Worm (Caenorhabditis elegans) whole organism, early embryonic: ENCODE results near the gene smf-2.

Experiments used
- B0310.2 ChIP-seq: sonication (generic microtip); optimal IDR thresholded peaks from 2 replicates; lab custom pipeline; 2016; ENCODE audit warnings: mild to moderate bottlenecking, missing genetic modification characterization, missing compliant biosample characterization
- aly-1 ChIP-seq: sonication (generic microtip); optimal IDR thresholded peaks from 2 replicates; lab custom pipeline; 2016; ENCODE audit warnings: missing genetic modification characterization, missing compliant biosample characterization
- ama-1 ChIP-seq: fragments of 150-350 bp; optimal IDR thresholded peaks from 2 replicates; lab custom pipeline; 2014
- hmbx-1 ChIP-seq: sonication (generic microtip); optimal IDR thresholded peaks from 2 replicates; lab custom pipeline; 2016; ENCODE audit warnings: mild to moderate bottlenecking, missing genetic modification characterization, missing compliant biosample characterization
- hmg-4 ChIP-seq: fragments of 200-800 bp; sonication (Bioruptor generic); optimal IDR thresholded peaks from 2 replicates; lab custom pipeline; 2018; ENCODE audit warnings: mild to moderate bottlenecking, missing genetic modification characterization, missing compliant biosample characterization
- hnd-1 ChIP-seq: sonication (generic microtip); optimal IDR thresholded peaks from 2 replicates; lab custom pipeline; 2016; ENCODE audit warnings: missing genetic modification characterization, missing compliant biosample characterization
- sea-1 ChIP-seq: fragments of 200-800 bp; sonication (Bioruptor generic); conservative IDR thresholded peaks from 2 replicates; pipeline ENCODE4 v1.3.6; 2022; ENCODE audit warnings: missing genetic modification characterization, missing compliant biosample characterization
- tbx-37 ChIP-seq: fragments of 200-800 bp; sonication (Bioruptor generic); conservative IDR thresholded peaks from 2 replicates; pipeline ENCODE4 v1.3.6; 2022; ENCODE audit warnings: missing genetic modification reagents, missing genetic modification characterization, missing compliant biosample characterization

- TF ChIP-seq ama-1 (lab: Kevin White, UChicago) = no peak
- TF ChIP-seq B0310.2 (tag; lab: Kevin White, UChicago) = no peak
- TF ChIP-seq hnd-1 (tag; lab: Kevin White, UChicago) = no peak
- TF ChIP-seq sea-1 = no peak
- no peak for TF ChIP-seq aly-1 (tag; lab: Kevin White, UChicago)
- TF ChIP-seq hmg-4 (GFP tag; lab: Kevin White, UChicago) = no peak
- TF ChIP-seq tbx-37 = no peak
- TF ChIP-seq hmbx-1 (tag; lab: Kevin White, UChicago) = no peak
Measured at ce11 chrX:6749124-6749822, 30.8 kb upstream of the smf-2 start.
